Fruit fly (Drosophila melanogaster): ENCODE results near the gene dmt.
A peak's percentile ranks its signal among the peaks of the same experiment; 100 is the strongest.

dmt gene

DNA sequence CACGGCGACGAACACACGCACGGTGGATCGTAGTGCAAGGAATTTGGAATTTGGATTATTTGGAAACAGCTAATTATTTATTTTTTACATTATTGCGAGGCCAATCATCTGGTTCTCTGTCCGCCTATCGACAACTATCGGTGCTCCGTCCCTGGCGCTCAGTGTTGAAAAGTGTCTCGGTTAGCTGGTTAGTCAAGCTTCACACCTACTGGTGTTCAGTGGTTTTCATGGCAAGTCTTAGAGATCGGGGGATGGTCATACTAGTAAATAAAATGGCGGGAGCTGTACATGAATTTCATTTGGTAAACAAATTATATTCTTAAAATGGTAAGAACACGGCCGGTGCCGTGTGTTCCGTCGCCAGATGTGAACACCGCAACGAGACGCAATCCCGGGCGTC, at the start of gene dmt, which contains the start of gene trbd (continued):
- TF ChIP-seq CG15696 (tag; optimal IDR thresholded peaks at IDR 0.05) (no peak), CG8765 (GFP tag; IDR thresholded peaks at IDR 0.05) (no peak), psq (GFP tag; optimal IDR thresholded peaks at IDR 0.05) (no peak), sima (GFP tag; optimal IDR thresholded peaks at IDR 0.05) (peak; percentile 24), Jarid2 (GFP tag; optimal IDR thresholded peaks at IDR 0.05) (no peak), zf30C (GFP tag; optimal IDR thresholded peaks at IDR 0.05) (no peak), CG12744 (GFP tag; optimal IDR thresholded peaks at IDR 0.05) (no peak), mirr (GFP tag; optimal IDR thresholded peaks at IDR 0.05) (no peak), sc (optimal IDR thresholded peaks at IDR 0.05) (no peak), sc (GFP tag; optimal IDR thresholded peaks at IDR 0.05) (no peak), Bteb2 (GFP tag; optimal IDR thresholded peaks at IDR 0.05) (peak; percentile 42), dm (GFP tag; optimal IDR thresholded peaks at IDR 0.05) (peak; percentile 78), Bdp1 (GFP tag; optimal IDR thresholded peaks at IDR 0.05) (peak; percentile 55), dmrt11E (tag; optimal IDR thresholded peaks at IDR 0.05) (peak; percentile 33), CG4282 (GFP tag; optimal IDR thresholded peaks at IDR 0.05) (peak; percentile 57), Med (GFP tag) (peak; percentile 98), D (optimal IDR thresholded peaks at IDR 0.05) (no peak), D (GFP tag; optimal IDR thresholded peaks at IDR 0.05) (no peak), CG14667 (GFP tag; IDR thresholded peaks at IDR 0.05) (no peak), bbx (GFP tag; IDR thresholded peaks at IDR 0.05; ENCODE audit: partially characterized antibody) (no peak), GATAe (GFP tag; conservative IDR thresholded peaks at IDR 0.05) (no peak), CG14710 (tag; optimal IDR thresholded peaks at IDR 0.05) (no peak), dan (GFP tag; IDR thresholded peaks at IDR 0.05) (no peak), CG4424 (GFP tag; optimal IDR thresholded peaks at IDR 0.05) (no peak), CG8281 (tag; optimal IDR thresholded peaks at IDR 0.05) (no peak), zfh2 (GFP tag; optimal IDR thresholded peaks at IDR 0.05) (peak; percentile 81), CG17802 (tag; optimal IDR thresholded peaks at IDR 0.05) (no peak), CG10267 (tag; optimal IDR thresholded peaks at IDR 0.05) (peak; percentile 98), btn (GFP tag; optimal IDR thresholded peaks at IDR 0.05) (peak; percentile 19), CG4854 (GFP tag; optimal IDR thresholded peaks at IDR 0.05) (no peak), Nf-YC (tag; optimal IDR thresholded peaks at IDR 0.05) (no peak), tna (GFP tag; IDR thresholded peaks at IDR 0.05; ENCODE audit: partially characterized antibody) (no peak), CG30403 (GFP tag; optimal IDR thresholded peaks at IDR 0.05) (peak; percentile 58), chinmo (GFP tag; IDR thresholded peaks at IDR 0.05; ENCODE audit: partially characterized antibody) (no peak), zen (tag; optimal IDR thresholded peaks at IDR 0.05) (peak; percentile 69), B-H1 (GFP tag; IDR thresholded peaks at IDR 0.05) (no peak), ind (GFP tag; optimal IDR thresholded peaks at IDR 0.05) (no peak), ase (GFP tag; IDR thresholded peaks at IDR 0.05) (no peak), repo (GFP tag; optimal IDR thresholded peaks at IDR 0.05) (peak; percentile 41), CG10462 (GFP tag; optimal IDR thresholded peaks at IDR 0.05) (peak; percentile 11), CG32772 (GFP tag; IDR thresholded peaks at IDR 0.05) (no peak), BEAF-32 (GFP tag; optimal IDR thresholded peaks at IDR 0.05) (peak; percentile 82), ems (GFP tag; optimal IDR thresholded peaks at IDR 0.05) (peak; percentile 26), CG17912 (GFP tag; optimal IDR thresholded peaks at IDR 0.05) (peak; percentile 56), seq (GFP tag; IDR thresholded peaks at IDR 0.05) (no peak), CG3407 (GFP tag; optimal IDR thresholded peaks at IDR 0.05) (no peak), Mad (GFP tag; optimal IDR thresholded peaks at IDR 0.05) (peak; percentile 58), Lhr (GFP tag; optimal IDR thresholded peaks at IDR 0.05) (peak; percentile 89), bigmax (GFP tag; optimal IDR thresholded peaks at IDR 0.05) (peak; percentile 63), Oli (tag; optimal IDR thresholded peaks at IDR 0.05) (no peak), fu2 (GFP tag; optimal IDR thresholded peaks at IDR 0.05) (peak; percentile 68), CG9876 (GFP tag; optimal IDR thresholded peaks at IDR 0.05) (peak; percentile 76)
